Worm (Caenorhabditis elegans): Measurements from ENCODE around the gene K04A8.19.

ce11 chrV:6506238-6506956, 47.8 kb downstream of the K04A8.19 start:
- no peak for TF ChIP-seq skn-1 (tag; optimal IDR thresholded peaks at IDR 0.05)
- TF ChIP-seq elt-1 (tag; optimal IDR thresholded peaks at IDR 0.05), result no peak
- no peak for TF ChIP-seq unc-62 (GFP tag; optimal IDR thresholded peaks at IDR 0.05)
- TF ChIP-seq egl-27 (tag; optimal IDR thresholded peaks at IDR 0.05), result no peak
- no peak for TF ChIP-seq peb-1 (tag; optimal IDR thresholded peaks at IDR 0.05)
- no peak for TF ChIP-seq snpc-4 (tag; optimal IDR thresholded peaks at IDR 0.05)
- no peak for TF ChIP-seq blmp-1 (tag; optimal IDR thresholded peaks at IDR 0.05; ENCODE audit: insufficient read depth)
- TF ChIP-seq unc-55 (GFP tag; optimal IDR thresholded peaks at IDR 0.05), result no peak
- no peak for TF ChIP-seq nhr-12 (tag; optimal IDR thresholded peaks at IDR 0.05)
- TF ChIP-seq ztf-4 (tag; optimal IDR thresholded peaks at IDR 0.05), result no peak

Measured in whole organism, L2 larva.